Worm (Caenorhabditis elegans): ENCODE data around the gene srz-102.
"Not testable (repeated sequence)": the region's sequence is repeated elsewhere in the genome, so short reads cannot be mapped to it uniquely, and the experiment has no call there.

The srz-102 gene

ce11 chrV:16647093-16647492, 40.2 kb upstream of the srz-102 start, which contains the start of gene W06G6.10:
W06G6.10 (minus strand) TSS chrV:16647193.
- TF ChIP-seq aly-2 (tag; optimal IDR thresholded peaks at IDR 0.05) (no peak), nhr-25 (tag; optimal IDR thresholded peaks at IDR 0.05) (no peak), unc-39 (tag; optimal IDR thresholded peaks at IDR 0.05) (no peak), lin-11 (tag; optimal IDR thresholded peaks at IDR 0.05) (no peak), crh-2 (tag; optimal IDR thresholded peaks at IDR 0.05) (no peak)

DNA sequence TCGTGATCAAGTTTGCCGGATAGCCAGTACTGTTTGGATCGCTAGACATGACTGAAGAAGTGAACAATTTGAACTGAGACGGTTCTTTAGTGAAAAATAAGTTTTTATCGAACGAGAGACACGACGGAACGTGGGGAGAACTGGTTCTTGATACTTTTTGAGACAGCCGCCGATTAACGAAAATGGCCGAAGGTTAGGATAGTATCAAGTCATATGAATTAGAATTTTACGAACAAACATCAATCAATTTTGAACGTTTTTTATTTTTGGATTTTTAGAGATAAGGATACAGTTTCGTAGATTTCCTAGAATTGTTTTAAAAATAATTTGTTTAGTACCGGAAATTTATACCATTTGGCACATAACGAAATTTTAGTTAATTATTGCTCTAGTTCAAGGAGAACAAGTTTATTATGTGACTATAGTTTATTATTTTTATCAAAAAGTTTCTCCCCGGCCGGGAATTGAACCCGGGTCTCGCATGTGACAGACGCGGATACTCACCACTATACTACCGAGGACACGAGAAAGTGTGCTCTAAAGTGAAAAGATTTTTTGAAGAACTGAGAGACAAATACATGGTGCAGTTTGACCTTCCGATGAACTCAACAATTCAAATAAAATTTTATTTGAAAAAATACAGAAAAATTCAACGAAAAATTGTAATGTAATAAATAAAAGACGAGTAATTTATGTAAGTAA, 38.9 kb upstream of the srz-102 start, which contains the start of gene W06G6.20:
Gene W06G6.20 (minus strand): TSS at position 51 of the 702 bp plus-strand sequence.
- TF ChIP-seq nhr-129 (tag; optimal IDR thresholded peaks at IDR 0.05) = no peak
- no peak for TF ChIP-seq peb-1 (tag; optimal IDR thresholded peaks at IDR 0.05)
- TF ChIP-seq nhr-10 (tag; optimal IDR thresholded peaks at IDR 0.05) = no peak
- no peak for TF ChIP-seq unc-62 (GFP tag; optimal IDR thresholded peaks at IDR 0.05)
- no peak for TF ChIP-seq blmp-1 (tag; optimal IDR thresholded peaks at IDR 0.05; ENCODE audit: insufficient read depth)
- no peak for TF ChIP-seq C34F6.9 (tag; optimal IDR thresholded peaks at IDR 0.05)
- TF ChIP-seq dmd-4 (tag; optimal IDR thresholded peaks at IDR 0.05) = no peak
- no peak for TF ChIP-seq lsy-2 (tag; optimal IDR thresholded peaks at IDR 0.05)
- no peak for TF ChIP-seq crh-2 (tag; optimal IDR thresholded peaks at IDR 0.05)
- TF ChIP-seq nhr-25 (tag; optimal IDR thresholded peaks at IDR 0.05) = no peak
- TF ChIP-seq Y55F3AM.14 (GFP tag; optimal IDR thresholded peaks at IDR 0.05) = no peak
- no peak for TF ChIP-seq elt-1 (tag; optimal IDR thresholded peaks at IDR 0.05)

- TF ChIP-seq ztf-11, nhr-21, peb-1 (tag; optimal IDR thresholded peaks at IDR 0.05): not testable (repeated sequence)
Measured at ce11 chrV:16649200-16649599, 38.1 kb upstream of the srz-102 start, which contains the start of gene W06G6.11. W06G6.11 (minus strand) TSS chrV:16649300.

ce11 chrV:16654242-16654641, 33.1 kb upstream of the srz-102 start, which contains the start of gene W06G6.15:
W06G6.15 (plus strand) TSS chrV:16654542.
- TF ChIP-seq elt-1, unc-39, dmd-4 (tag; optimal IDR thresholded peaks at IDR 0.05): not testable (repeated sequence)

ce11 chrV:16660816-16661215, 26.5 kb upstream of the srz-102 start, which contains the start of gene Y70C5B.2:
Y70C5B.2 (minus strand) TSS chrV:16660916.
- not testable (repeated sequence) for TF ChIP-seq ztf-4, mdl-1, ztf-11 (tag; optimal IDR thresholded peaks at IDR 0.05)

ce11 chrV:16666647-16667046, 20.7 kb upstream of the srz-102 start, which contains the start of gene F14F8.14:
F14F8.14 (minus strand) TSS chrV:16666747.
- TF ChIP-seq fos-1 (tag; optimal IDR thresholded peaks at IDR 0.05) (no peak), nhr-129 (tag; optimal IDR thresholded peaks at IDR 0.05) (no peak), mdl-1 (tag; optimal IDR thresholded peaks at IDR 0.05) (no peak), ceh-16 (tag; optimal IDR thresholded peaks at IDR 0.05) (no peak), elt-3 (tag; optimal IDR thresholded peaks at IDR 0.05) (no peak), nhr-77 (tag; optimal IDR thresholded peaks at IDR 0.05) (no peak), blmp-1 (tag; optimal IDR thresholded peaks at IDR 0.05; ENCODE audit: insufficient read depth) (no peak), mab-5 (tag; optimal IDR thresholded peaks at IDR 0.05) (no peak), ztf-4 (tag; optimal IDR thresholded peaks at IDR 0.05) (no peak), R02D3.7 (tag; optimal IDR thresholded peaks at IDR 0.05) (no peak), egl-27 (tag; optimal IDR thresholded peaks at IDR 0.05) (no peak), nhr-237 (tag; optimal IDR thresholded peaks at IDR 0.05) (no peak), unc-55 (GFP tag; optimal IDR thresholded peaks at IDR 0.05) (no peak), lsy-2 (tag; optimal IDR thresholded peaks at IDR 0.05) (no peak), Y55F3AM.14 (GFP tag; optimal IDR thresholded peaks at IDR 0.05) (no peak), sem-4 (tag; optimal IDR thresholded peaks at IDR 0.05) (no peak), lin-39 (tag; optimal IDR thresholded peaks at IDR 0.05) (no peak), ZK546.5 (tag; optimal IDR thresholded peaks at IDR 0.05) (no peak), ztf-1 (GFP tag; conservative IDR thresholded peaks at IDR 0.05) (no peak)

Measured in whole organism, L2 larva.